Worm (Caenorhabditis elegans) whole organism, early embryonic: ENCODE measurements around the gene srz-90.

Experiments used
- aly-1 ChIP-seq: sonication (generic microtip); optimal IDR thresholded peaks from 2 replicates; lab custom pipeline; 2016; ENCODE audit warnings: missing genetic modification characterization, missing compliant biosample characterization
- ama-1 ChIP-seq: fragments of 150-350 bp; optimal IDR thresholded peaks from 2 replicates; lab custom pipeline; 2014
- flt-1 ChIP-seq: fragments of 200-800 bp; sonication (Bioruptor generic); IDR thresholded peaks from 2 replicates; pipeline ENCODE4 v1.3.6; 2022; ENCODE audit warnings: missing genetic modification characterization, missing compliant biosample characterization
- hmbx-1 ChIP-seq: sonication (generic microtip); optimal IDR thresholded peaks from 2 replicates; lab custom pipeline; 2016; ENCODE audit warnings: mild to moderate bottlenecking, missing genetic modification characterization, missing compliant biosample characterization
- hmg-4 ChIP-seq: fragments of 200-800 bp; sonication (Bioruptor generic); optimal IDR thresholded peaks from 2 replicates; lab custom pipeline; 2018; ENCODE audit warnings: mild to moderate bottlenecking, missing genetic modification characterization, missing compliant biosample characterization
- sea-1 ChIP-seq: fragments of 200-800 bp; sonication (Bioruptor generic); conservative IDR thresholded peaks from 2 replicates; pipeline ENCODE4 v1.3.6; 2022; ENCODE audit warnings: missing genetic modification characterization, missing compliant biosample characterization
- tbx-37 ChIP-seq: fragments of 200-800 bp; sonication (Bioruptor generic); conservative IDR thresholded peaks from 2 replicates; pipeline ENCODE4 v1.3.6; 2022; ENCODE audit warnings: missing genetic modification reagents, missing genetic modification characterization, missing compliant biosample characterization

ce11 chrV:17539289-17539688, 11.5 kb downstream of the srz-90 start:
- TF ChIP-seq tbx-37 (GFP tag; lab: Robert Waterston, UW) (no peak), ama-1 (lab: Kevin White, UChicago) (no peak), flt-1 (no peak), hmg-4 (GFP tag; lab: Kevin White, UChicago) (no peak), hmbx-1 (no peak), sea-1 (no peak), aly-1 (tag; lab: Kevin White, UChicago) (no peak)
